Fruit fly (Drosophila melanogaster) whole organism, embryonic: Measurements from ENCODE around the gene Ice2.

Experiments
- C15 ChIP-seq: fragments of 200-800 bp; sonication (Bioruptor generic); IDR thresholded peaks from 3 replicates; pipeline ENCODE4 v1.3.6; 2022; ENCODE audit warnings: missing biosample characterization, missing genetic modification characterization
- CG12744 ChIP-seq: fragments of 200-800 bp; sonication (Bioruptor generic); optimal IDR thresholded peaks from 2 replicates; lab custom pipeline; 2016; ENCODE audit warnings: missing biosample characterization, missing genetic modification characterization
- Scr ChIP-seq: fragments of 200-800 bp; sonication (Bioruptor generic); IDR thresholded peaks from 2 replicates; pipeline ENCODE4 v1.3.6; 2022; ENCODE audit warnings: missing biosample characterization, missing genetic modification characterization; ENCODE audit not compliant: partially characterized antibody
- esg ChIP-seq: fragments of 200-800 bp; sonication (Bioruptor generic); conservative IDR thresholded peaks from 2 replicates; pipeline ENCODE4 v1.3.6; 2022; ENCODE audit warnings: missing biosample characterization, missing genetic modification characterization
- fru ChIP-seq: fragments of >200 bp; optimal IDR thresholded peaks from 2 replicates; lab custom pipeline; 2017
- hbn ChIP-seq: fragments of 200-800 bp; sonication (Bioruptor generic); IDR thresholded peaks from 2 replicates; pipeline ENCODE4 v1.3.6; 2022; ENCODE audit warnings: missing biosample characterization, missing genetic modification characterization; ENCODE audit not compliant: partially characterized antibody
- nerfin-2 ChIP-seq: fragments of 200-800 bp; sonication (Bioruptor generic); IDR thresholded peaks from 2 replicates; pipeline ENCODE4 v1.3.6; 2022; ENCODE audit warnings: missing biosample characterization, missing genetic modification characterization; ENCODE audit not compliant: partially characterized antibody
- prd ChIP-seq, 3 experiments: fragments of >200 bp in 2 of 3; fragments of 200-800 bp in 1 of 3; sonication (Bioruptor generic) in 1 of 3; optimal IDR thresholded peaks in 2 of 3; IDR thresholded peaks in 1 of 3; 2 replicates in 2 of 3; 3 replicates in 1 of 3; pipeline versions ENCODE4 v1.3.6 to Lab custom; 2017 to 2022; ENCODE audit warnings: missing biosample characterization in 1 of 3, missing genetic modification characterization in 1 of 3

DNA sequence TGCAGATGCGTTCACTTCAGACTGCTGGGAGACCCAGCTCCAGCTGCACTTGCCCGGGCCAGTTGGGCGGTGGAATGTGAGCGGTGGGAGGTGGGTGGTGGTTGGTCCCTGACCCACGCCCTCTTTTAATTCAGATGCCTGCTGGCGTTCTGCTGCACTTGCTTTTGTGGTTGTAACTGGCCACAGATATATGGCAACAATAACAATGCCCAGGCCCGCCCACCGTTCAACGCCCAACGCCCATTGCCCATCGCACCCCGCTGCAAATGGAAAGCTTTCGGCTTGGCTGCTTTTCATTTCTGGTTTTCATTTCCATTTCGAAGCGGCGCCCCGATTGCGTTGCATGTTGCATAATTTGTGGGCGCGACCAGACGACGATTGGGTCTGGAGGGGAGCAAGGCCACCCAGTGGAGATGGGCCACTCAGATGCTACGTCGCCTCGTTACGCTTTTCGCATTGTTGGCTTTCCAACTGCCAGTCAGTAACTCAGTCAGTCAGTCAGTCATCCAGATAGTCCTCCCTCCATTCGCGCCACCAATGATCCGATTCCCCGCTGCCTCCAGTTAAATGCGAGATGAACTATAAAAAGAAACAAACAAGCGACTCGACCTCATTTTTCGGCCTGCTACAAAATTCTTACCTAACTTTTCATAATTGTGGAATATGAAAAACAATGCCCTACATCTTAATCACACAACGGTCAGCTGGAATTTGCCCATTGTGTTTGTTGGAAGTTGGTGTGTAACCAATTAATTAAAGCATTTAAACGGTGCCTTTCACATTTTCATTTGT lies 39.6 kb upstream of the Ice2 start:
- TF ChIP-seq CG12744 (GFP tag; lab: Kevin White, UChicago) (no peak), hbn (GFP tag; lab: Robert Waterston, UW) (no peak), Scr (GFP tag; lab: Robert Waterston, UW) (no peak), prd (optimal IDR thresholded peaks at IDR 0.05; lab: Kevin White, UChicago) (no peak), prd (GFP tag; IDR thresholded peaks at IDR 0.05; lab: Robert Waterston, UW) (no peak), esg (GFP tag; lab: Robert Waterston, UW) (no peak), fru (lab: Kevin White, UChicago) (no peak), C15 (GFP tag; lab: Robert Waterston, UW) (no peak), nerfin-2 (GFP tag; lab: Robert Waterston, UW) (no peak)
